Worm (Caenorhabditis elegans): ENCODE measurements around the gene pqm-1.

pqm-1 gene

ce11 chrII:11107828-11108227 is 44.6 kb downstream of the pqm-1 start, which contains the start of gene apc-17:
Gene apc-17 (plus strand): TSS chrII:11108128.
- TF ChIP-seq ztf-29 (GFP tag; IDR thresholded peaks at IDR 0.05) (no peak), tab-1 (GFP tag; IDR thresholded peaks at IDR 0.05) (no peak), klf-2 (GFP tag; conservative IDR thresholded peaks at IDR 0.05) (no peak)

- TF ChIP-seq T22C8.4 (GFP tag; IDR thresholded peaks at IDR 0.05): no peak
- no peak for TF ChIP-seq klf-2 (GFP tag; conservative IDR thresholded peaks at IDR 0.05)
- no peak for TF ChIP-seq tab-1 (GFP tag; IDR thresholded peaks at IDR 0.05)
- TF ChIP-seq flt-1 (GFP tag; IDR thresholded peaks at IDR 0.05): no peak
- TF ChIP-seq ref-1 (GFP tag; conservative IDR thresholded peaks at IDR 0.05): no peak
- no peak for TF ChIP-seq ztf-29 (GFP tag; IDR thresholded peaks at IDR 0.05)
- TF ChIP-seq cog-1 (tag; optimal IDR thresholded peaks at IDR 0.05): no peak
- no peak for TF ChIP-seq ztf-23 (GFP tag; IDR thresholded peaks at IDR 0.05)
- no peak for TF ChIP-seq med-1 (GFP tag; optimal IDR thresholded peaks at IDR 0.05; ENCODE audit: insufficient read depth)
Observed at ce11 chrII:11105981-11106711, 46.2 kb downstream of the pqm-1 start, which contains the start of gene nasp-1. Gene nasp-1 (plus strand): TSS chrII:11106612.

ce11 chrII:11104162-11104561 is 48.2 kb downstream of the pqm-1 start, which contains the start of gene C09H10.9:
Gene C09H10.9 (plus strand): TSS chrII:11104462.
- TF ChIP-seq med-1 (GFP tag; optimal IDR thresholded peaks at IDR 0.05; ENCODE audit: insufficient read depth) (no peak), tab-1 (GFP tag; IDR thresholded peaks at IDR 0.05) (no peak), T22C8.4 (GFP tag; IDR thresholded peaks at IDR 0.05) (no peak), ref-1 (GFP tag; conservative IDR thresholded peaks at IDR 0.05) (no peak), flt-1 (GFP tag; IDR thresholded peaks at IDR 0.05) (no peak), ztf-23 (GFP tag; IDR thresholded peaks at IDR 0.05) (no peak), klf-2 (GFP tag; conservative IDR thresholded peaks at IDR 0.05) (no peak), cog-1 (tag; optimal IDR thresholded peaks at IDR 0.05) (no peak), ztf-29 (GFP tag; IDR thresholded peaks at IDR 0.05) (no peak)

- TF ChIP-seq T22C8.4 (GFP tag; IDR thresholded peaks at IDR 0.05): no peak
- no peak for TF ChIP-seq med-1 (GFP tag; optimal IDR thresholded peaks at IDR 0.05; ENCODE audit: insufficient read depth)
- TF ChIP-seq flt-1 (GFP tag; IDR thresholded peaks at IDR 0.05): no peak
- no peak for TF ChIP-seq ztf-29 (GFP tag; IDR thresholded peaks at IDR 0.05)
- no peak for TF ChIP-seq tab-1 (GFP tag; IDR thresholded peaks at IDR 0.05)
- TF ChIP-seq ztf-23 (GFP tag; IDR thresholded peaks at IDR 0.05): no peak
- TF ChIP-seq cog-1 (tag; optimal IDR thresholded peaks at IDR 0.05): no peak
- no peak for TF ChIP-seq ref-1 (GFP tag; conservative IDR thresholded peaks at IDR 0.05)
- TF ChIP-seq klf-2 (GFP tag; conservative IDR thresholded peaks at IDR 0.05): no peak
Observed at ce11 chrII:11103657-11104056, 48.7 kb downstream of the pqm-1 start, which contains the start of gene C09H10.5. Gene C09H10.5 (minus strand): TSS chrII:11103757.

ce11 chrII:11103052-11103451 is 49.3 kb downstream of the pqm-1 start:
- no peak for TF ChIP-seq ref-1 (GFP tag; conservative IDR thresholded peaks at IDR 0.05)
- TF ChIP-seq klf-2 (GFP tag; conservative IDR thresholded peaks at IDR 0.05): no peak
- peak; percentile 29 for TF ChIP-seq cog-1 (tag; optimal IDR thresholded peaks at IDR 0.05)

ce11 chrII:11101171-11101570 is 51.2 kb downstream of the pqm-1 start:
- TF ChIP-seq klf-2 (GFP tag; conservative IDR thresholded peaks at IDR 0.05) (no peak), med-1 (GFP tag; optimal IDR thresholded peaks at IDR 0.05; ENCODE audit: insufficient read depth) (no peak), flt-1 (GFP tag; IDR thresholded peaks at IDR 0.05) (no peak), T22C8.4 (GFP tag; IDR thresholded peaks at IDR 0.05) (no peak), ref-1 (GFP tag; conservative IDR thresholded peaks at IDR 0.05) (no peak), ztf-29 (GFP tag; IDR thresholded peaks at IDR 0.05) (no peak), tab-1 (GFP tag; IDR thresholded peaks at IDR 0.05) (no peak), ztf-23 (GFP tag; IDR thresholded peaks at IDR 0.05) (no peak), cog-1 (tag; optimal IDR thresholded peaks at IDR 0.05) (no peak)

Data from whole organism, midembryonic.